Worm (Caenorhabditis elegans): ENCODE measurements around the gene C34E11.2.

C34E11.2 gene

DNA sequence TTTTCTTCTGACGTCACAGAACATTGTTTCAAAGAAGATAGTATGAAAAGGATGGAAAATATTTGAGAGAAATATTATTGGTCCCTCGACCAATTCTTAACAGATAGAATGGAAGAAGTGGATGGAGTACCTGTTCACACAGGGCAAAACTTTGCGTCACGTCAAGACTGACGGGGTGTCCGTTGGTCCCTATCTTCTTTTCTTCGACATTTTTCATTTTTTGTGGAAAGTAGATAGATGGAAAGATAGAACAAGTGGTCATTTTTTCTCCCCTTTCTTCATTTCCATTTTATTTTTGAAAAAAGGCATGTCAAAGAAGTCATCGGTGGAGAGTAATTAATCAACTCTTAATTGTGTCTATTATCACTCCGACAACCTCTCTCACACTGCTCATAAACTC is 4.2 kb upstream of the C34E11.2 start (continued):
- TF ChIP-seq tlp-1 (tag; optimal IDR thresholded peaks at IDR 0.05) = no peak
- TF ChIP-seq ceh-82 (tag; optimal IDR thresholded peaks at IDR 0.05) = no peak
- TF ChIP-seq ces-1 (GFP tag; optimal IDR thresholded peaks at IDR 0.05) = no peak
- no peak for TF ChIP-seq F16B12.6 (tag; optimal IDR thresholded peaks at IDR 0.05)
- no peak for TF ChIP-seq sptf-1 (tag; optimal IDR thresholded peaks at IDR 0.05)
- TF ChIP-seq irx-1 (tag; optimal IDR thresholded peaks at IDR 0.05) = no peak
- TF ChIP-seq sox-4 (tag; optimal IDR thresholded peaks at IDR 0.05) = no peak
- TF ChIP-seq aly-2 (tag; optimal IDR thresholded peaks at IDR 0.05) = no peak
- TF ChIP-seq nhr-76 (tag; optimal IDR thresholded peaks at IDR 0.05) = no peak
- TF ChIP-seq pax-3 (tag; optimal IDR thresholded peaks at IDR 0.05) = no peak
- no peak for TF ChIP-seq elt-2 (tag; optimal IDR thresholded peaks at IDR 0.05)
- no peak for TF ChIP-seq ama-1 (optimal IDR thresholded peaks at IDR 0.05)
- peak; percentile 1 for TF ChIP-seq snu-23 (GFP tag; optimal IDR thresholded peaks at IDR 0.05)
- TF ChIP-seq nhr-71 (tag; optimal IDR thresholded peaks at IDR 0.05) = peak; percentile 66
- TF ChIP-seq nhr-85 (tag) = no peak
- TF ChIP-seq C34B4.2 (tag; optimal IDR thresholded peaks at IDR 0.05) = no peak
- peak; percentile 75 for TF ChIP-seq lin-14 (GFP tag; optimal IDR thresholded peaks at IDR 0.05)
- no peak for TF ChIP-seq swsn-7 (tag; optimal IDR thresholded peaks at IDR 0.05)
- TF ChIP-seq lir-3 (tag; optimal IDR thresholded peaks at IDR 0.05; ENCODE audit: poor library complexity) = no peak
- no peak for TF ChIP-seq unc-62 (GFP tag; optimal IDR thresholded peaks at IDR 0.05)
- TF ChIP-seq zag-1 (tag; optimal IDR thresholded peaks at IDR 0.05) = no peak
- TF ChIP-seq Y116A8C.19 (tag; optimal IDR thresholded peaks at IDR 0.05; ENCODE audit: borderline replicate concordance) = no peak

DNA sequence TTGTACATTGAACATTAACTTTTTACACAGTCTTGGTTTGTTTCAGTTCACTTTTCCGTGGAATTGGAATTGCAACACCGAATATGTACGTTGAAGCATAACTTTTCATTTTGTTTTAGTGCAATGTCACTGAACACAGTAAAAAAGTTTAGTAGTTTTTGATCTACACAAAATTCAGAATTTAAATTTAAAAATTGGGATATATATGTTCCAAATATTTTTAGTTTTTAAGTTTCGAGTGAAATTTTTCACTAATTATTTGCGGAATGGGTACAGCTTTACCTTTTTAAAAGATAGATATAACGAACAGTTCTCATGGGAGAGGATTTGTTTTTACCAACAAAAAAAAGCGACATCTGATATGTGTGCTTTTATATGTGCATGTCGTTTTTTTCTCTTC is 2.3 kb upstream of the C34E11.2 start:
- TF ChIP-seq swsn-7 (tag; optimal IDR thresholded peaks at IDR 0.05) (no peak), snu-23 (GFP tag; optimal IDR thresholded peaks at IDR 0.05) (no peak), nhr-47 (tag; optimal IDR thresholded peaks at IDR 0.05) (no peak), ztf-4 (tag; optimal IDR thresholded peaks at IDR 0.05) (no peak), aly-2 (tag; optimal IDR thresholded peaks at IDR 0.05) (no peak), ets-5 (GFP tag; IDR thresholded peaks at IDR 0.05) (no peak), ceh-8 (GFP tag; optimal IDR thresholded peaks at IDR 0.05) (no peak), sox-4 (tag; optimal IDR thresholded peaks at IDR 0.05) (no peak), dpl-1 (GFP tag; optimal IDR thresholded peaks at IDR 0.05) (no peak), ceh-90 (tag; optimal IDR thresholded peaks at IDR 0.05) (no peak), zip-4 (GFP tag; optimal IDR thresholded peaks at IDR 0.05) (no peak), nhr-28 (tag; optimal IDR thresholded peaks at IDR 0.05) (no peak), C04F5.9 (tag; optimal IDR thresholded peaks at IDR 0.05) (no peak), hpl-2 (GFP tag; optimal IDR thresholded peaks at IDR 0.05) (no peak)

DNA sequence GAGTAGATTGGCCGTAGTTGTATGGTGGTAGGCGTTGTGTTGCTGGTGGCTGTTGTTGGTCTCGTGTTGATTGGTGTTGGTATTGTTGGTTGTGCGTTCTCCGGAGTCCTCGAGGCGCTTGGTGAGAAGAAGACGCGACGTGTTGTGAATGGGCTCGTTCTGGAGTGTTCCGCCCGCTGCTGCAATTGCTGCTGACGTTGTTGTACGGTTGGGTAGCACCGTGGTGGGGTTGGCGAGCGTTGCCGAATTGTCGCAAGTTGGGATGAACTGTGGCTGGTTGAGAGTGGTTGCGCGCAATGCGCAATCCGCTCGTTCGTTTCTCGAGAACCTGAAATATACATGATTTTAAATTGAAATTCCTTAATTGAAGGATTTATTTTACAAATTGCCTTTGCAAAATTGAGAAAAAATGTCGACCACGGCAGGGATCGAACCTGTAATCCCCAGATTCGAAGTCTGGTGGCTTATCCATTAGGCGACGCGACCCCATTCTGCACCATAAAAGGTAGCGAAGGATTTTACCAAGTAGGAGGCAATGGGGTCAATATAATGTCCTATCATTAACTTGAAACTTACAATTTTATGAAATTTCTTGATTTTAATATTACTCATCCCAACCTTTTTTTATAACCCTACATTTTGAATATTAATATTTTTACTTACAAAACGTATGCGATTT is 8.2 kb downstream of the C34E11.2 start:
- no peak for TF ChIP-seq ceh-82 (tag; optimal IDR thresholded peaks at IDR 0.05)
- TF ChIP-seq C16A3.4 (tag; optimal IDR thresholded peaks at IDR 0.05) = no peak
- TF ChIP-seq hlh-17 (GFP tag; optimal IDR thresholded peaks at IDR 0.05; ENCODE audit: borderline replicate concordance) = no peak

DNA sequence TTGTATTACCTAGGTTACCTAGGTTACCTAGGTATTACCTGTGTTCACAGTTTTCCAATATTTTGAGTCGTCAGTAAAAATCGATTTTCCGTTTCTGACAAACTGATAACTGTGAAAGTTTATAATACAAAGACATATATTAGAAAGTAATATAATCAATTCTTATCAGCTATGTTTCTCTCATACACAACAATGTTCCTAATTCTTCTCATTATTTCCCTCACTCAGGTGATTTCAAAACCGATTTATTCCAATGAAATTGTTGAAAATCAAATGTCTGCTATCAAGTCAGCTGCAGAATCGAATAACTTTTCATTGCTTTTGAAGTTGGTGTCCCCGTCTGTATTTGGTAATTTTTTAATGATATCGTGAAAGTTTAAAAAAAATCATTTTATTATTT is 10.5 kb downstream of the C34E11.2 start, which contains the start of gene C34E11.4:
Gene C34E11.4 (plus strand): TSS at position 154 of the 400 bp plus-strand sequence.
- TF ChIP-seq grh-1 (GFP tag; IDR thresholded peaks at IDR 0.05) (no peak), snpc-4 (tag; optimal IDR thresholded peaks at IDR 0.05) (no peak), efl-1 (optimal IDR thresholded peaks at IDR 0.05) (no peak), efl-1 (GFP tag; optimal IDR thresholded peaks at IDR 0.05 in 1 of 2) (peak in 1 of 2 experiments; percentile 54), lin-35 (GFP tag; optimal IDR thresholded peaks at IDR 0.05) (no peak), ets-5 (GFP tag; IDR thresholded peaks at IDR 0.05) (no peak), nhr-19 (GFP tag; conservative IDR thresholded peaks at IDR 0.05) (no peak)
